Fruit fly (Drosophila melanogaster) whole organism, prepupa: ENCODE data around the gene CG5969.

ENCODE experiments used
- Blimp-1 ChIP-seq: fragments of 200-800 bp; sonication (Bioruptor generic); optimal IDR thresholded peaks from 3 replicates; lab custom pipeline; 2017; ENCODE audit warnings: missing biosample characterization, missing genetic modification characterization, mild to moderate bottlenecking, moderate library complexity, missing genetic modification reagents
- CG10631 ChIP-seq: fragments of 200-800 bp; sonication (Bioruptor generic); optimal IDR thresholded peaks from 2 replicates; lab custom pipeline; 2016; ENCODE audit warnings: missing biosample characterization, missing genetic modification characterization
- CG10669 ChIP-seq: fragments of 200-800 bp; sonication (Bioruptor generic); optimal IDR thresholded peaks from 3 replicates; lab custom pipeline; 2018; ENCODE audit warnings: missing biosample characterization, mild to moderate bottlenecking, missing genetic modification characterization, moderate library complexity
- CG11294 ChIP-seq: fragments of 200-800 bp; sonication (Bioruptor generic); IDR thresholded peaks from 2 replicates; pipeline ENCODE4 v1.3.6; 2022; ENCODE audit warnings: missing biosample characterization, missing genetic modification characterization
- CG11762 ChIP-seq: fragments of 200-800 bp; sonication (Bioruptor generic); optimal IDR thresholded peaks from 3 replicates; lab custom pipeline; 2016; ENCODE audit warnings: missing biosample characterization, missing genetic modification characterization; ENCODE audit not compliant: insufficient read depth
- CG11902 ChIP-seq: fragments of 200-800 bp; sonication (Bioruptor generic); optimal IDR thresholded peaks from 3 replicates; lab custom pipeline; 2016; ENCODE audit warnings: missing biosample characterization, missing genetic modification characterization
- CG16779 ChIP-seq: fragments of 200-800 bp; sonication (Bioruptor generic); optimal IDR thresholded peaks from 3 replicates; lab custom pipeline; 2017; ENCODE audit warnings: missing biosample characterization, mild to moderate bottlenecking, missing genetic modification characterization
- CG3032 ChIP-seq: fragments of 200-800 bp; optimal IDR thresholded peaks from 2 replicates; lab custom pipeline; 2019; ENCODE audit warnings: missing biosample characterization, mild to moderate bottlenecking, missing genetic modification characterization, moderate library complexity
- CG32006 ChIP-seq: fragments of 200-800 bp; sonication (Bioruptor generic); optimal IDR thresholded peaks from 3 replicates; lab custom pipeline; 2017; ENCODE audit warnings: missing biosample characterization, mild to moderate bottlenecking, missing genetic modification characterization
- CG34406 ChIP-seq: fragments of 200-800 bp; sonication (Bioruptor generic); optimal IDR thresholded peaks from 3 replicates; lab custom pipeline; 2016; ENCODE audit warnings: missing biosample characterization, missing genetic modification characterization
- CG3919 ChIP-seq: fragments of 200-800 bp; sonication (Bioruptor generic); optimal IDR thresholded peaks from 3 replicates; lab custom pipeline; 2016; ENCODE audit warnings: missing biosample characterization, missing genetic modification characterization
- CG6163 ChIP-seq: fragments of 200-800 bp; sonication (Bioruptor generic); IDR thresholded peaks from 3 replicates; pipeline ENCODE4 v1.3.6; 2022; ENCODE audit warnings: missing biosample characterization, missing genetic modification characterization
- CG6792 ChIP-seq: fragments of 200-800 bp; sonication (Bioruptor generic); optimal IDR thresholded peaks from 3 replicates; lab custom pipeline; 2016; ENCODE audit warnings: missing biosample characterization, missing genetic modification characterization
- CG6808 ChIP-seq: fragments of 200-800 bp; sonication (Bioruptor generic); optimal IDR thresholded peaks from 3 replicates; lab custom pipeline; 2017; ENCODE audit warnings: missing biosample characterization, missing genetic modification characterization, mild to moderate bottlenecking, moderate library complexity, missing genetic modification reagents
- CG6854 ChIP-seq: fragments of 200-800 bp; sonication (Bioruptor generic); optimal IDR thresholded peaks from 2 replicates; lab custom pipeline; 2017; ENCODE audit warnings: missing biosample characterization, mild to moderate bottlenecking, missing genetic modification characterization
- CG8119 ChIP-seq: fragments of 200-800 bp; sonication (Bioruptor generic); IDR thresholded peaks from 3 replicates; pipeline ENCODE4 v1.3.6; 2022; ENCODE audit warnings: missing biosample characterization, missing genetic modification characterization
- CG8319 ChIP-seq: fragments of 200-800 bp; sonication (Bioruptor generic); optimal IDR thresholded peaks from 3 replicates; lab custom pipeline; 2016; ENCODE audit warnings: missing biosample characterization, missing genetic modification characterization
- CG8632 ChIP-seq: fragments of 200-800 bp; sonication (Bioruptor generic); optimal IDR thresholded peaks from 3 replicates; lab custom pipeline; 2016; ENCODE audit warnings: missing biosample characterization, missing genetic modification characterization
- CG9139 ChIP-seq: fragments of 200-800 bp; sonication (Bioruptor generic); optimal IDR thresholded peaks from 3 replicates; lab custom pipeline; 2017; ENCODE audit warnings: missing biosample characterization, mild to moderate bottlenecking, missing genetic modification characterization
- Eip75B ChIP-seq: fragments of 200-800 bp; sonication (Bioruptor generic); optimal IDR thresholded peaks from 3 replicates; lab custom pipeline; 2016; ENCODE audit warnings: missing biosample characterization, missing genetic modification characterization
- Eip78C ChIP-seq: fragments of 200-800 bp; sonication (Bioruptor generic); peaks from one replicate; lab custom pipeline; 2016; ENCODE audit warnings: missing biosample characterization, missing genetic modification characterization
- Eip93F ChIP-seq: fragments of 200-800 bp; sonication (Bioruptor generic); optimal IDR thresholded peaks from 2 replicates; lab custom pipeline; 2016; ENCODE audit warnings: missing biosample characterization, mild to moderate bottlenecking, missing genetic modification characterization
- Ets21C ChIP-seq: fragments of 200-800 bp; sonication (Bioruptor generic); optimal IDR thresholded peaks from 3 replicates; lab custom pipeline; 2016; ENCODE audit warnings: missing biosample characterization, missing genetic modification characterization
- Ets96B ChIP-seq: fragments of 200-800 bp; optimal IDR thresholded peaks from 2 replicates; lab custom pipeline; 2019; ENCODE audit warnings: missing biosample characterization, mild to moderate bottlenecking, missing genetic modification characterization, moderate library complexity
- Gug ChIP-seq: fragments of 200-800 bp; sonication (Bioruptor generic); IDR thresholded peaks from 2 replicates; pipeline ENCODE4 v1.3.6; 2022; ENCODE audit warnings: missing biosample characterization, missing genetic modification characterization
- Hr39 ChIP-seq: fragments of 200-800 bp; sonication (Bioruptor generic); optimal IDR thresholded peaks from 2 replicates; lab custom pipeline; 2016; ENCODE audit warnings: missing biosample characterization, missing genetic modification characterization
- Hr4 ChIP-seq: fragments of 200-800 bp; sonication (Bioruptor generic); optimal IDR thresholded peaks from 3 replicates; lab custom pipeline; 2016; ENCODE audit warnings: missing biosample characterization, missing genetic modification characterization
- Lpt ChIP-seq: fragments of 200-800 bp; sonication (Bioruptor generic); optimal IDR thresholded peaks from 3 replicates; lab custom pipeline; 2016; ENCODE audit warnings: missing biosample characterization, missing genetic modification characterization
- Met ChIP-seq: fragments of 200-800 bp; sonication (Bioruptor generic); optimal IDR thresholded peaks from 3 replicates; lab custom pipeline; 2016; ENCODE audit warnings: missing biosample characterization, missing genetic modification characterization
- Smox ChIP-seq: fragments of 200-800 bp; sonication (Bioruptor generic); optimal IDR thresholded peaks from 3 replicates; lab custom pipeline; 2016; ENCODE audit warnings: missing biosample characterization, missing genetic modification characterization
- Sox14 ChIP-seq: fragments of 200-800 bp; sonication (Bioruptor generic); optimal IDR thresholded peaks from 3 replicates; lab custom pipeline; 2016; ENCODE audit warnings: missing biosample characterization, missing genetic modification characterization
- achi ChIP-seq: fragments of 200-800 bp; sonication (Bioruptor generic); optimal IDR thresholded peaks from 3 replicates; lab custom pipeline; 2016; ENCODE audit warnings: missing biosample characterization, missing genetic modification characterization
- acj6 ChIP-seq: fragments of 200-800 bp; sonication (Bioruptor generic); optimal IDR thresholded peaks from 3 replicates; lab custom pipeline; 2016; ENCODE audit warnings: missing biosample characterization, missing genetic modification characterization
- cyc ChIP-seq: fragments of 200-800 bp; sonication (Bioruptor generic); optimal IDR thresholded peaks from 3 replicates; lab custom pipeline; 2016; ENCODE audit warnings: missing biosample characterization, missing genetic modification characterization
- dac ChIP-seq: fragments of 200-800 bp; sonication (Bioruptor generic); optimal IDR thresholded peaks from 2 replicates; lab custom pipeline; 2017; ENCODE audit warnings: missing biosample characterization, mild to moderate bottlenecking, missing genetic modification characterization
- dsx ChIP-seq: fragments of 200-800 bp; optimal IDR thresholded peaks from 3 replicates; lab custom pipeline; 2019; ENCODE audit warnings: missing biosample characterization, mild to moderate bottlenecking, missing genetic modification characterization, moderate library complexity; ENCODE audit not compliant: poor library complexity, severe bottlenecking
- fd59A ChIP-seq: fragments of 200-800 bp; sonication (Bioruptor generic); optimal IDR thresholded peaks from 2 replicates; lab custom pipeline; 2017; ENCODE audit warnings: missing biosample characterization, mild to moderate bottlenecking, missing genetic modification characterization, missing genetic modification reagents
- fd85E ChIP-seq: fragments of 200-800 bp; sonication (Bioruptor generic); optimal IDR thresholded peaks from 3 replicates; lab custom pipeline; 2016; ENCODE audit warnings: missing biosample characterization, missing genetic modification characterization
- lz ChIP-seq: fragments of 200-800 bp; sonication (Bioruptor generic); optimal IDR thresholded peaks from 3 replicates; lab custom pipeline; 2016; ENCODE audit warnings: missing biosample characterization, missing genetic modification characterization
- pdm3 ChIP-seq: fragments of 200-800 bp; sonication (Bioruptor generic); optimal IDR thresholded peaks from 3 replicates; lab custom pipeline; 2016; ENCODE audit warnings: missing biosample characterization, missing genetic modification characterization
- salr ChIP-seq, 2 experiments: fragments of 200-800 bp; sonication (Bioruptor generic); optimal IDR thresholded peaks; 3 replicates each; lab custom pipeline; 2016 to 2018; ENCODE audit warnings: missing biosample characterization in 2 of 2, missing genetic modification characterization in 2 of 2, mild to moderate bottlenecking in 1 of 2
- spab ChIP-seq: fragments of 200-800 bp; sonication (Bioruptor generic); optimal IDR thresholded peaks from 2 replicates; lab custom pipeline; 2017; ENCODE audit warnings: missing biosample characterization, mild to moderate bottlenecking, missing genetic modification characterization, missing genetic modification reagents
- svp ChIP-seq: fragments of 200-800 bp; sonication (Bioruptor generic); peaks from one replicate; lab custom pipeline; 2016; ENCODE audit warnings: missing biosample characterization, missing genetic modification characterization
- vri ChIP-seq: fragments of 200-800 bp; sonication (Bioruptor generic); optimal IDR thresholded peaks from 3 replicates; lab custom pipeline; 2016; ENCODE audit warnings: missing biosample characterization, mild to moderate bottlenecking, missing genetic modification characterization

The CG5969 gene

DNA sequence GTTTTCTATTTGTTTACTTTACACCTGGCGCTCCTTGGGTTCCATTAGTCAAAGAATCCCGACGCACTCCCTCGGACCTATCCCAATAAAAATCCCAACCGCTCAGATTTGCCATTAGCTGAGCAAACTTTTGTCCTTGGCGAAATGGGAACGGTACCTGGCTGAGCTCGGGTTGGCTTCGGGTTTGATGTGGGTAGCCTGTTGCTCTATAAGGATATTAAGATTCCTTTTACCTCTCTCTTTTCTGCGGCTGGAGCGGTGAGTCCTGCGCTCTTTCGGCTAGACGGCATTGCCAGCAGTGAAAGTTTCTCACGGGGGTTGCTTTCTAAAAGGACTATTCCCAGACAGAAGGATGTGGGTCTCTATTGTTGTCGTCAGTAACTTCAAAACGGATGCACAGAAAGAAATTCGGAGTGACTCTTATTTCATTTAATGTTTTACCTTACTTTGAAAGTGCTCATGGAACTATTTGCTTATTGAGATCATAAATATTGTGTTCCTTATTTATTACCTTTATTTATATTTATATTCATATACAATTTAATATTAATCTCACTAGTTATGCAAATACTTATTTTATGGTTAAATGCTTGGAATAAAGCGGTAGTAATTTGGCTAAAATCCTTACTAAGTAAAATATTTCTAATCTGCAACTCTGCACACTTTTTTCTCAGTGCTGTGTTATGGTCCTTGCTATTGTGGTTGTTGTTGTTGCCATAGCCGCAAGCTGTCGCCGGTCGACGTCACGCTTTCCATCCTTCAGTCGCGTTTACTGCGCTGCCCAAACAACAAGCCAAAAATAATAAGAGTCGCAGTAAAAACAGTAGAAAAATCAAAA is 31.7 kb upstream of the CG5969 start, which contains the start of gene CG5910 (continued):
- TF ChIP-seq Ets96B (tag; lab: Kevin White, UChicago) (peak; percentile 89), vri (GFP tag; lab: Kevin White, UChicago) (no peak), Hr39 (GFP tag; lab: Kevin White, UChicago) (no peak), salr (GFP tag; optimal IDR thresholded peaks at IDR 0.05; lab: Kevin White, UChicago) (no peak), CG6854 (peak; percentile 57), CG9139 (GFP tag; lab: Kevin White, UChicago) (no peak), CG3919 (no peak), achi (no peak), Eip93F (no peak), CG16779 (tag; lab: Kevin White, UChicago) (no peak), CG11294 (peak; percentile 18; the same call in 1 of the 2 replicates), CG8632 (no peak), Met (GFP tag; lab: Kevin White, UChicago) (no peak), CG8319 (GFP tag; lab: Kevin White, UChicago) (no peak), Sox14 (GFP tag; lab: Kevin White, UChicago) (no peak), Eip75B (GFP tag; lab: Kevin White, UChicago) (no peak), CG8119 (no peak), Hr4 (GFP tag; lab: Kevin White, UChicago) (no peak), CG34406 (GFP tag; lab: Kevin White, UChicago) (peak; percentile 75), Lpt (peak; percentile 52), pdm3 (GFP tag; lab: Kevin White, UChicago) (no peak), cyc (GFP tag; lab: Kevin White, UChicago) (peak; percentile 53), spab (GFP tag; lab: Kevin White, UChicago) (no peak), Smox (GFP tag; lab: Kevin White, UChicago) (no peak), CG10669 (GFP tag; lab: Kevin White, UChicago) (no peak), lz (GFP tag; lab: Kevin White, UChicago) (peak; percentile 37), CG6808 (no peak), Gug (no peak), acj6 (GFP tag; lab: Kevin White, UChicago) (peak; percentile 76), fd85E (GFP tag; lab: Kevin White, UChicago) (no peak), CG32006 (GFP tag; lab: Kevin White, UChicago) (no peak), dac (GFP tag; lab: Kevin White, UChicago) (no peak), dsx (GFP tag; lab: Kevin White, UChicago) (peak; percentile 82)

DNA sequence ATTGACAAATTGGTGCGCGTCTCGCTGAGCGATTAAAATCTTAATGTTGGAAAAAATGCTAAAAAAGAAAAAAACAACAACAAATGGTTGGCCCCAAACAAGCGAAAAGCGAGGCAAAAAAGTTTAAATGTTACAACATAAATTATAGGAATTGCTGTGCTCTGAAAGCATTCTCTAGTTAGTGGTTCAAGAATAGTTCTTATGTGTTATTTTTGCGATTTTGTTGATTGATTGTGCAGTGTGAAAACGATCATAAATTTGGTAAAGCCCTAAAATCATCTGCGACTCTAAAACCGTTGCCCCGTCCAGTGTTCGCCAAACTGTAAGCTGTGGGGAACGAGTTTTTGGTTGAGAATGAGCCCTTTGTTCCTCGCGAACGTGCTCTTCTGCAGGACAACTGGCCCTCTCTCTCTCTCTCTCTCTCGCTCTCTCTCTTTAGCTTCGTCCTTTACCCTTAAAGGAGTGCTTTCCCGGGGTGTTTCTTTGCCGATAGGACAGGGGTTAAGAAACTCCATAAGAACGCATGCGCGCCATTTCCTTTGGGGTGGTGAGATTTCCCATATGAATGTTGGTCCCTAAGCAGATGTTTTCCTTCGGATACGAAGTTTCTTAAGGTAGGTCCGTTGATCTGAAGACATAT is 30.8 kb upstream of the CG5969 start:
- TF ChIP-seq Eip78C (GFP tag; lab: Kevin White, UChicago) = peak; percentile 38
- no peak for TF ChIP-seq cyc (GFP tag; lab: Kevin White, UChicago)
- no peak for TF ChIP-seq CG3919
- TF ChIP-seq, all 60 proteins: peak for 1

dm6 chr3L:20444815-20445519 is 28.6 kb upstream of the CG5969 start:
- TF ChIP-seq salr (GFP tag; optimal IDR thresholded peaks at IDR 0.05; lab: Kevin White, UChicago) (peak; percentile 68 to 91), CG10631 (GFP tag; lab: Kevin White, UChicago) (peak; percentile 88), CG6163 (GFP tag; lab: Robert Waterston, UW) (peak; percentile 95), CG11762 (GFP tag; lab: Kevin White, UChicago) (peak; percentile 84), Smox (GFP tag; lab: Kevin White, UChicago) (peak; percentile 88), Eip78C (GFP tag; lab: Kevin White, UChicago) (peak; percentile 96), CG3919 (peak; percentile 94), Eip93F (peak; percentile 75), CG6854 (peak; percentile 82), Blimp-1 (peak; percentile 72), Lpt (peak; percentile 82), CG11902 (peak; percentile 80), Eip75B (GFP tag; lab: Kevin White, UChicago) (peak; percentile 85), fd59A (GFP tag; lab: Kevin White, UChicago) (peak; percentile 64), Ets21C (GFP tag; lab: Kevin White, UChicago) (peak; percentile 71), spab (GFP tag; lab: Kevin White, UChicago) (peak; percentile 80), CG6792 (GFP tag; lab: Kevin White, UChicago) (peak; percentile 89), CG32006 (GFP tag; lab: Kevin White, UChicago) (peak; percentile 91), CG3032 (tag; lab: Kevin White, UChicago) (peak; percentile 73), svp (GFP tag; lab: Kevin White, UChicago) (peak; percentile 96), cyc (GFP tag; lab: Kevin White, UChicago) (peak; percentile 81)
